Fruit fly (Drosophila melanogaster): ENCODE results near the gene Dora.

Dora gene

dm6 chrX:18834399-18834798, 29.4 kb upstream of the Dora start (continued):
- TF ChIP-seq OdsH (GFP tag; optimal IDR thresholded peaks at IDR 0.05) (peak; percentile 47), esn (GFP tag; optimal IDR thresholded peaks at IDR 0.05) (peak; percentile 52), lz (GFP tag; optimal IDR thresholded peaks at IDR 0.05) (peak; percentile 72), Ets96B (tag; optimal IDR thresholded peaks at IDR 0.05) (peak; percentile 51), Hr39 (GFP tag; optimal IDR thresholded peaks at IDR 0.05) (peak; percentile 55), Met (GFP tag; optimal IDR thresholded peaks at IDR 0.05) (peak; percentile 82), CG6808 (GFP tag; optimal IDR thresholded peaks at IDR 0.05) (peak; percentile 31), Sox15 (GFP tag; optimal IDR thresholded peaks at IDR 0.05) (peak; percentile 68), CG11762 (GFP tag; optimal IDR thresholded peaks at IDR 0.05; ENCODE audit: insufficient read depth) (peak; percentile 33), fkh (GFP tag; optimal IDR thresholded peaks at IDR 0.05) (no peak), Hr38 (GFP tag; optimal IDR thresholded peaks at IDR 0.05) (no peak), eg (GFP tag; IDR thresholded peaks at IDR 0.05) (peak; percentile 65; the same call in 2 of the 3 replicates)

dm6 chrX:18835003-18835402, 28.7 kb upstream of the Dora start:
- TF ChIP-seq fkh (GFP tag; optimal IDR thresholded peaks at IDR 0.05) = peak; percentile 60
- TF ChIP-seq CG7368 (GFP tag; optimal IDR thresholded peaks at IDR 0.05) = no peak

- TF ChIP-seq CG10631 (GFP tag; optimal IDR thresholded peaks at IDR 0.05) (peak; percentile 14), CG32006 (GFP tag; optimal IDR thresholded peaks at IDR 0.05) (peak; percentile 68), fd59A (GFP tag; optimal IDR thresholded peaks at IDR 0.05) (peak; percentile 35), CG3032 (tag; optimal IDR thresholded peaks at IDR 0.05) (peak; percentile 39), pdm3 (GFP tag; optimal IDR thresholded peaks at IDR 0.05) (peak; percentile 32), net (GFP tag; optimal IDR thresholded peaks at IDR 0.05) (peak; percentile 38), CG1621 (tag; optimal IDR thresholded peaks at IDR 0.05) (peak; percentile 22), CG11294 (GFP tag; IDR thresholded peaks at IDR 0.05) (peak; percentile 21; the same call in 1 of the 2 replicates), CG3919 (GFP tag; optimal IDR thresholded peaks at IDR 0.05) (no peak), CG8632 (GFP tag; optimal IDR thresholded peaks at IDR 0.05) (peak; percentile 3), achi (GFP tag; optimal IDR thresholded peaks at IDR 0.05) (peak; percentile 2), Sox14 (GFP tag; optimal IDR thresholded peaks at IDR 0.05) (peak; percentile 0), OdsH (GFP tag; optimal IDR thresholded peaks at IDR 0.05) (peak; percentile 22), Eip93F (GFP tag; optimal IDR thresholded peaks at IDR 0.05) (no peak), esn (GFP tag; optimal IDR thresholded peaks at IDR 0.05) (no peak), Hr4 (GFP tag; optimal IDR thresholded peaks at IDR 0.05) (peak; percentile 37), CG11902 (GFP tag; optimal IDR thresholded peaks at IDR 0.05) (no peak), CG10669 (GFP tag; optimal IDR thresholded peaks at IDR 0.05) (peak; percentile 47), Ets96B (tag; optimal IDR thresholded peaks at IDR 0.05) (peak; percentile 48), dac (GFP tag; optimal IDR thresholded peaks at IDR 0.05) (no peak), CG6808 (GFP tag; optimal IDR thresholded peaks at IDR 0.05) (peak; percentile 51), Sox102F (GFP tag; optimal IDR thresholded peaks at IDR 0.05) (no peak), CG8119 (GFP tag; IDR thresholded peaks at IDR 0.05) (peak; percentile 60), CG31627 (GFP tag; optimal IDR thresholded peaks at IDR 0.05) (no peak), spab (GFP tag; optimal IDR thresholded peaks at IDR 0.05) (peak; percentile 23), eg (GFP tag; IDR thresholded peaks at IDR 0.05) (peak; percentile 51; the same call in 1 of the 3 replicates), Eip78C (GFP tag) (peak; percentile 79), CG6163 (GFP tag; IDR thresholded peaks at IDR 0.05) (peak; percentile 37; the same call in 1 of the 3 replicates), salr (GFP tag; optimal IDR thresholded peaks at IDR 0.05) (peak in 1 of 2 experiments; percentile 11), Lpt (GFP tag; optimal IDR thresholded peaks at IDR 0.05) (peak; percentile 6), svp (GFP tag) (no peak), dsx (GFP tag; optimal IDR thresholded peaks at IDR 0.05; ENCODE audit: poor library complexity, severe bottlenecking) (peak; percentile 12), CG9139 (GFP tag; optimal IDR thresholded peaks at IDR 0.05) (peak; percentile 13), Hr39 (GFP tag; optimal IDR thresholded peaks at IDR 0.05) (no peak), CG8319 (GFP tag; optimal IDR thresholded peaks at IDR 0.05) (no peak), fkh (GFP tag; optimal IDR thresholded peaks at IDR 0.05) (no peak), acj6 (GFP tag; optimal IDR thresholded peaks at IDR 0.05) (peak; percentile 17), CG6792 (GFP tag; optimal IDR thresholded peaks at IDR 0.05) (no peak)
Observed at dm6 chrX:18835500-18835899, 28.2 kb upstream of the Dora start.
